Worm (Caenorhabditis elegans) whole organism, young adult: Measurements from ENCODE around the gene hil-3.

ENCODE experiments used
- K11D2.4 ChIP-seq: fragments of 200-800 bp; sonication (Bioruptor generic); IDR thresholded peaks from 2 replicates; pipeline ENCODE4 v1.3.6; 2022; ENCODE audit warnings: missing genetic modification reagents, missing genetic modification characterization, missing compliant biosample characterization
- Y53F4B.3 ChIP-seq: fragments of 200-800 bp; sonication (Bioruptor generic); IDR thresholded peaks from 2 replicates; pipeline ENCODE4 v1.3.6; 2022; ENCODE audit warnings: missing genetic modification reagents, missing genetic modification characterization, missing compliant biosample characterization
- akir-1 ChIP-seq: fragments of 200-800 bp; sonication (Bioruptor generic); optimal IDR thresholded peaks from 2 replicates; lab custom pipeline; 2018; ENCODE audit warnings: mild to moderate bottlenecking, missing genetic modification characterization, moderate library complexity, missing compliant biosample characterization
- fkh-3 ChIP-seq: sonication (generic microtip); optimal IDR thresholded peaks from 2 replicates; lab custom pipeline; 2016; ENCODE audit warnings: mild to moderate bottlenecking, missing genetic modification characterization, missing compliant biosample characterization
- hsf-1 ChIP-seq: fragments of 200-800 bp; sonication (Bioruptor generic); IDR thresholded peaks from 2 replicates; pipeline ENCODE4 v1.3.6; 2022; ENCODE audit warnings: missing genetic modification reagents, missing genetic modification characterization, missing compliant biosample characterization
- lin-35 ChIP-seq, 3 experiments: fragments of 150-350 bp in 2 of 3; sonication (generic microtip) in 1 of 3; optimal IDR thresholded peaks; 2 replicates each; lab custom pipeline; 2014 to 2018; ENCODE audit warnings: missing biosample characterization in 3 of 3, missing genetic modification characterization in 3 of 3, missing genetic modification reagents in 3 of 3
- lin-40 ChIP-seq: sonication (generic microtip); optimal IDR thresholded peaks from 2 replicates; lab custom pipeline; 2016; ENCODE audit warnings: missing genetic modification characterization, mild to moderate bottlenecking, missing compliant biosample characterization, missing genotype, missing genetic modification reagents
- nfya-2 ChIP-seq: fragments of 200-800 bp; sonication (Bioruptor generic); IDR thresholded peaks from 2 replicates; pipeline ENCODE4 v1.3.6; 2022; ENCODE audit warnings: missing genetic modification reagents, missing genetic modification characterization, missing compliant biosample characterization
- pha-4 ChIP-seq: fragments of 150-350 bp; sonication (generic microtip); optimal IDR thresholded peaks from 2 replicates; lab custom pipeline; 2014; ENCODE audit warnings: missing biosample characterization, missing genetic modification reagents, missing genetic modification characterization
- snpc-4 ChIP-seq, 5 experiments: fragments of 150-350 bp in 1 of 5; sonication (generic microtip) in 4 of 5; optimal IDR thresholded peaks; 2 replicates each; lab custom pipeline; 2014 to 2018; ENCODE audit warnings: missing genetic modification characterization in 5 of 5, missing biosample characterization in 3 of 5, antibody characterized with exemption in 2 of 5, mild to moderate bottlenecking in 2 of 5, missing compliant biosample characterization in 2 of 5, missing genotype in 2 of 5, moderate library complexity in 2 of 5, missing genetic modification reagents in 1 of 5
- unc-62 ChIP-seq: fragments of 150-350 bp; optimal IDR thresholded peaks from 2 replicates; lab custom pipeline; 2014; ENCODE audit warnings: missing biosample characterization, missing genetic modification reagents, missing genetic modification characterization

ce11 chrX:8162793-8163192, 3.8 kb downstream of the hil-3 start, which contains the start of gene F22F1.3:
- no peak for TF ChIP-seq snpc-4 (GFP tag; optimal IDR thresholded peaks at IDR 0.05; lab: Kevin White, UChicago)
- TF ChIP-seq snpc-4 (tag; optimal IDR thresholded peaks at IDR 0.05; lab: Kevin White, UChicago) = no peak
- no peak for TF ChIP-seq pha-4 (tag; lab: Kevin White, UChicago)
- no peak for TF ChIP-seq lin-35 (GFP tag; optimal IDR thresholded peaks at IDR 0.05; lab: Kevin White, UChicago)
- TF ChIP-seq nfya-2 (GFP tag; lab: Robert Waterston, UW) = no peak
- no peak for TF ChIP-seq Y53F4B.3 (GFP tag; lab: Robert Waterston, UW)
- TF ChIP-seq lin-40 (tag; lab: Kevin White, UChicago) = no peak
- TF ChIP-seq unc-62 (GFP tag; lab: Kevin White, UChicago) = no peak
- TF ChIP-seq fkh-3 = no peak
- TF ChIP-seq akir-1 (GFP tag; lab: Kevin White, UChicago) = no peak
- TF ChIP-seq hsf-1 (GFP tag; lab: Robert Waterston, UW) = no peak
- TF ChIP-seq K11D2.4 (GFP tag; lab: Robert Waterston, UW) = no peak
